Worm (Caenorhabditis elegans): ENCODE data around the gene C10E2.5.

DNA sequence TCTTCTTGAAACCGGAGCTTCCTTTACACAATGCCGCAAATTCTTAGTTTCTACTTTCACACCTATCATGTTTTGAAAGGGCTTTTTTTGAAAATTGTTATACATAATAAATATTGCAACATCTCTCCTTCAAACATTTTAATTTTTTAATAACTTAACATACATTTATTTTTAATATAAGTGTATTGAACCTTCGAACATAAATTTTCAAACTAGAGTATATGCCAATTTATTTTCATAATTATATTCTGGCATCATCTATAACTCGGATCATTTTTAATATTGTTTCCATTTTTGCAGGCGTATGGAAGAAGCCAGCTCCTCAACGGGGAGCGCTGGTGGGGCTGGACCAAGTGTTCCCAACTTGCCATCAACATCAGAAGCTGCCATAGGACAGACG lies 25.1 kb downstream of the C10E2.5 start, which contains the start of gene hda-4:
- TF ChIP-seq ceh-58 (GFP tag; IDR thresholded peaks at IDR 0.05): no peak
- no peak for TF ChIP-seq B0019.2 (GFP tag; conservative IDR thresholded peaks at IDR 0.05)
- TF ChIP-seq aptf-3 (GFP tag; IDR thresholded peaks at IDR 0.05): no peak
- no peak for TF ChIP-seq dpff-1 (tag; optimal IDR thresholded peaks at IDR 0.05)
- no peak for TF ChIP-seq F37B4.10 (GFP tag; IDR thresholded peaks at IDR 0.05)
- no peak for TF ChIP-seq Y79H2A.3 (GFP tag; conservative IDR thresholded peaks at IDR 0.05)
- no peak for TF ChIP-seq nfya-1 (tag; optimal IDR thresholded peaks at IDR 0.05; ENCODE audit: borderline replicate concordance, insufficient read depth)
- TF ChIP-seq attf-6 (GFP tag; IDR thresholded peaks at IDR 0.05): no peak
- TF ChIP-seq ceh-91 (GFP tag; IDR thresholded peaks at IDR 0.05): no peak
- no peak for TF ChIP-seq hrde-1 (tag; optimal IDR thresholded peaks at IDR 0.05; ENCODE audit: borderline replicate concordance)
- no peak for TF ChIP-seq Y56A3A.18 (GFP tag; IDR thresholded peaks at IDR 0.05)
- TF ChIP-seq ztf-26 (tag; optimal IDR thresholded peaks at IDR 0.05): no peak
